Worm (Caenorhabditis elegans): Measurements from ENCODE around the gene Y53G8AR.6.

ce11 chrIII:3253736-3254135 is 40.8 kb upstream of the Y53G8AR.6 start:
- TF ChIP-seq nhr-6 (tag; optimal IDR thresholded peaks at IDR 0.05) (no peak), ZK546.5 (tag; optimal IDR thresholded peaks at IDR 0.05) (no peak), ztf-11 (tag; optimal IDR thresholded peaks at IDR 0.05) (no peak), nhr-12 (tag; optimal IDR thresholded peaks at IDR 0.05) (no peak), lin-39 (tag; optimal IDR thresholded peaks at IDR 0.05) (no peak), ama-1 (optimal IDR thresholded peaks at IDR 0.05) (no peak), nhr-23 (tag; optimal IDR thresholded peaks at IDR 0.05) (no peak), lsy-2 (tag; optimal IDR thresholded peaks at IDR 0.05) (no peak), crh-2 (tag; optimal IDR thresholded peaks at IDR 0.05) (no peak), unc-55 (GFP tag; optimal IDR thresholded peaks at IDR 0.05) (no peak), ztf-4 (tag; optimal IDR thresholded peaks at IDR 0.05) (no peak), nhr-21 (tag; optimal IDR thresholded peaks at IDR 0.05) (no peak), zag-1 (tag; optimal IDR thresholded peaks at IDR 0.05) (no peak)
